Fruit fly (Drosophila melanogaster) whole organism, adult: ENCODE data around the gene RhoGAP68F.

Source experiments
- CG11617 ChIP-seq: fragments of 200-800 bp; sonication (Bioruptor generic); optimal IDR thresholded peaks from 2 replicates; lab custom pipeline; 2017; ENCODE audit warnings: mild to moderate bottlenecking, missing biosample characterization, missing genetic modification reagents, missing genetic modification characterization
- CG12768 ChIP-seq: fragments of 200-800 bp; sonication (Bioruptor generic); optimal IDR thresholded peaks from 2 replicates; lab custom pipeline; 2017; ENCODE audit warnings: missing biosample characterization, missing genetic modification characterization, mild to moderate bottlenecking, moderate library complexity, missing genetic modification reagents
- CG1620 ChIP-seq: fragments of 200-800 bp; sonication (Bioruptor generic); optimal IDR thresholded peaks from 2 replicates; lab custom pipeline; 2016; ENCODE audit warnings: missing biosample characterization, missing genetic modification characterization
- CG7045 ChIP-seq: fragments of 200-800 bp; sonication (Bioruptor generic); optimal IDR thresholded peaks from 2 replicates; lab custom pipeline; 2017; ENCODE audit warnings: missing biosample characterization, mild to moderate bottlenecking, missing genetic modification characterization
- Crg-1 ChIP-seq: fragments of 200-800 bp; sonication (Bioruptor generic); optimal IDR thresholded peaks from 2 replicates; lab custom pipeline; 2016; ENCODE audit warnings: missing biosample characterization, missing genetic modification characterization
- Hr96 ChIP-seq: fragments of 200-800 bp; sonication (Bioruptor generic); optimal IDR thresholded peaks from 2 replicates; lab custom pipeline; 2016; ENCODE audit warnings: missing biosample characterization, missing genetic modification characterization
- cnc ChIP-seq, 2 experiments: fragments of >200 bp; optimal IDR thresholded peaks; 2 replicates each; lab custom pipeline; 2017
- kay ChIP-seq: fragments of 200-800 bp; sonication (Bioruptor generic); peaks from one replicate; lab custom pipeline; 2016; ENCODE audit warnings: missing biosample characterization, missing genetic modification characterization, borderline replicate concordance
- tj ChIP-seq: fragments of 200-800 bp; sonication (Bioruptor generic); optimal IDR thresholded peaks from 3 replicates; lab custom pipeline; 2017; ENCODE audit warnings: missing biosample characterization, mild to moderate bottlenecking, missing genetic modification characterization, moderate library complexity

- TF ChIP-seq CG1620 (GFP tag; lab: Kevin White, UChicago) (no peak), kay (GFP tag; lab: Kevin White, UChicago) (no peak), tj (peak; percentile 19), Crg-1 (GFP tag; lab: Kevin White, UChicago) (no peak), CG7045 (GFP tag; lab: Kevin White, UChicago) (no peak), CG12768 (GFP tag; lab: Kevin White, UChicago) (no peak), CG11617 (GFP tag; lab: Kevin White, UChicago) (no peak), Hr96 (GFP tag; lab: Kevin White, UChicago) (no peak), cnc (optimal IDR thresholded peaks at IDR 0.05; lab: Kevin White, UChicago) (no peak)
These were observed 45.8 kb upstream of the RhoGAP68F start for dm6 chr3L:12092860-12093359.
